Worm (Caenorhabditis elegans) whole organism, mixed stage, embryonic: ENCODE data around the gene npp-18.

Experiments used
- blmp-1 ChIP-seq: fragments of 150-350 bp; optimal IDR thresholded peaks from 2 replicates; lab custom pipeline; 2014; ENCODE audit warnings: missing biosample characterization, missing genetic modification characterization
- ceh-43 ChIP-seq: fragments of 200-800 bp; sonication (Bioruptor generic); optimal IDR thresholded peaks from 2 replicates; lab custom pipeline; 2018; ENCODE audit warnings: mild to moderate bottlenecking, missing genetic modification characterization, moderate library complexity, missing compliant biosample characterization
- drap-1 ChIP-seq: fragments of 200-800 bp; sonication (Bioruptor generic); optimal IDR thresholded peaks from 3 replicates; lab custom pipeline; 2018; ENCODE audit warnings: mild to moderate bottlenecking, missing genetic modification characterization, missing compliant biosample characterization
- lsy-2 ChIP-seq: fragments of 150-350 bp; optimal IDR thresholded peaks from 2 replicates; lab custom pipeline; 2014; ENCODE audit warnings: missing biosample characterization, missing genetic modification characterization

ce11 chrIII:13307107-13307506 is 10.5 kb downstream of the npp-18 start, which contains the start of the genes klp-19 and slc-36.1:
- no peak for TF ChIP-seq lsy-2 (tag; lab: Kevin White, UChicago)
- TF ChIP-seq drap-1 = no peak
- TF ChIP-seq ceh-43 (GFP tag; lab: Kevin White, UChicago) = no peak
- no peak for TF ChIP-seq blmp-1
